Worm (Caenorhabditis elegans) whole organism, midembryonic: ENCODE results near the gene T27F7.12.

Experiments
- cog-1 ChIP-seq: sonication (generic microtip); optimal IDR thresholded peaks from 2 replicates; lab custom pipeline; 2016; ENCODE audit warnings: missing genetic modification characterization, missing compliant biosample characterization
- ref-1 ChIP-seq: fragments of 200-800 bp; sonication (Bioruptor generic); conservative IDR thresholded peaks from 2 replicates; pipeline ENCODE4 v1.3.6; 2022; ENCODE audit warnings: missing genetic modification reagents, missing genetic modification characterization, missing compliant biosample characterization
- ztf-23 ChIP-seq: fragments of 200-800 bp; sonication (Bioruptor generic); IDR thresholded peaks from 2 replicates; pipeline ENCODE4 v1.3.6; 2022; ENCODE audit warnings: missing genetic modification reagents, missing genetic modification characterization, missing compliant biosample characterization

DNA sequence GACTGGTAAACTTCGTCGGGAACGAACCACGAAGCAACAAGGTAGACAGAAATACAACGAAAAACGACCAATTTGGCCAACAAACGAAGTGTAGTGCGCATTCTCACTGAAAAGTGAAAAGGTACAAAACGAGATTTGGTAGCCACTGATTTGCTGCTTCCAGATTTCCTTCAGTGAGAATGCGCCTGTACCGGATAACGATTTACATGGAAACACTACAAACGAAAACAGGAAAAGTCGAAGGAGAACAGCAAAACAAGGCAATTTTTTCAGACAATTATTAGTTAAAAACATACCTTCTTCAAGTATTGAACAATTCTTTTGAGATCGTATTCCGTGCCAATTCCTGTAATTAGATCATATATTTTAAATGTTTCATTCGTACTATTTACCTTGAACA, 3.1 kb downstream of the T27F7.12 start, which contains the start of gene pigb-1:
- TF ChIP-seq cog-1 (no peak), ztf-23 (GFP tag; lab: Robert Waterston, UW) (no peak), ref-1 (no peak)
